Worm (Caenorhabditis elegans): ENCODE data around the gene nas-16.

DNA sequence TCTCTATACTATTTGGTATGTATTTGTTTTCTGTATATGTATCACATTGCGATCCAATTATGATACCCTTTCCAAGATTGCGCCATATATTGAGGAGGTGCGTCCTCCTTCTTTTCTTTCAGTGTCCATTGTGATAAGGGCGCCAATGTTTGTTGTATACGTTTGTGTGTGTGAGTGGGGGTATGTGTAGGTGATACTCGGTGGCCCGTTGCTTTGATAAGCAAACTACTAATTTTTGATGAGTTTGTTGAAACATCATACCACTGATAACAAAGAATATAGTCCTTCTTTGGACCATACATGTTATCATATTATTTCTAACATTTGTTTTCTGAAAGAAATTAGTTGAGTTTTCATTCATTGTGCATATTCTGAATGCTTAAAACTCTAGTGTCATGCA, 11.6 kb downstream of the nas-16 start:
- TF ChIP-seq lin-15B (tag; optimal IDR thresholded peaks at IDR 0.05): no peak
- no peak for TF ChIP-seq nhr-77 (tag; optimal IDR thresholded peaks at IDR 0.05)
- TF ChIP-seq zag-1 (tag; optimal IDR thresholded peaks at IDR 0.05): no peak
- TF ChIP-seq nhr-12 (tag; optimal IDR thresholded peaks at IDR 0.05): no peak
- no peak for TF ChIP-seq nhr-25 (tag; optimal IDR thresholded peaks at IDR 0.05)
- TF ChIP-seq snpc-4 (tag; optimal IDR thresholded peaks at IDR 0.05): no peak
- no peak for TF ChIP-seq elt-3 (tag; optimal IDR thresholded peaks at IDR 0.05)
- no peak for TF ChIP-seq mdl-1 (tag; optimal IDR thresholded peaks at IDR 0.05)
- TF ChIP-seq elt-2 (tag; optimal IDR thresholded peaks at IDR 0.05): peak; percentile 90
- TF ChIP-seq ceh-28 (tag; optimal IDR thresholded peaks at IDR 0.05): no peak
- no peak for TF ChIP-seq aly-2 (tag; optimal IDR thresholded peaks at IDR 0.05)
- no peak for TF ChIP-seq unc-62 (GFP tag; optimal IDR thresholded peaks at IDR 0.05)
